Fruit fly (Drosophila melanogaster) whole organism, wandering third instar larva: ENCODE data around the gene dikar.

Experiments
- N ChIP-seq: fragments of >200 bp; optimal IDR thresholded peaks from 2 replicates; lab custom pipeline; 2018; ENCODE audit warnings: missing biosample characterization, missing external identifiers, missing genetic modification characterization
- brk ChIP-seq: fragments of 200-800 bp; sonication (Bioruptor generic); optimal IDR thresholded peaks from 2 replicates; lab custom pipeline; 2016; ENCODE audit warnings: missing biosample characterization, mild to moderate bottlenecking, missing genetic modification characterization
- psq ChIP-seq: fragments of 200-800 bp; sonication (Bioruptor generic); optimal IDR thresholded peaks from 3 replicates; lab custom pipeline; 2017; ENCODE audit warnings: missing biosample characterization, mild to moderate bottlenecking, missing genetic modification characterization, moderate library complexity

dm6 chr3L:6778804-6779289, 35.9 kb upstream of the dikar start:
- TF ChIP-seq brk (no peak), N (GFP tag; lab: Kevin White, UChicago) (no peak), psq (GFP tag; lab: Kevin White, UChicago) (no peak)
